Fruit fly (Drosophila melanogaster) whole organism, adult: ENCODE measurements around the gene CG31229.

Experiments used
- CG11617 ChIP-seq: fragments of 200-800 bp; sonication (Bioruptor generic); optimal IDR thresholded peaks from 2 replicates; lab custom pipeline; 2017; ENCODE audit warnings: mild to moderate bottlenecking, missing biosample characterization, missing genetic modification reagents, missing genetic modification characterization
- CG1620 ChIP-seq: fragments of 200-800 bp; sonication (Bioruptor generic); optimal IDR thresholded peaks from 2 replicates; lab custom pipeline; 2016; ENCODE audit warnings: missing biosample characterization, missing genetic modification characterization
- CG5204 ChIP-seq: fragments of 200-800 bp; sonication (Bioruptor generic); optimal IDR thresholded peaks from 2 replicates; lab custom pipeline; 2016; ENCODE audit warnings: missing biosample characterization, missing genetic modification characterization
- CG7045 ChIP-seq: fragments of 200-800 bp; sonication (Bioruptor generic); optimal IDR thresholded peaks from 2 replicates; lab custom pipeline; 2017; ENCODE audit warnings: missing biosample characterization, mild to moderate bottlenecking, missing genetic modification characterization
- CG7101 ChIP-seq: fragments of 200-800 bp; sonication (Bioruptor generic); optimal IDR thresholded peaks from 2 replicates; lab custom pipeline; 2018; ENCODE audit warnings: missing biosample characterization, mild to moderate bottlenecking, missing genetic modification characterization, moderate library complexity
- Crg-1 ChIP-seq: fragments of 200-800 bp; sonication (Bioruptor generic); optimal IDR thresholded peaks from 2 replicates; lab custom pipeline; 2016; ENCODE audit warnings: missing biosample characterization, missing genetic modification characterization
- Hr96 ChIP-seq: fragments of 200-800 bp; sonication (Bioruptor generic); optimal IDR thresholded peaks from 2 replicates; lab custom pipeline; 2016; ENCODE audit warnings: missing biosample characterization, missing genetic modification characterization
- Mnt ChIP-seq: fragments of 200-800 bp; sonication (Bioruptor generic); optimal IDR thresholded peaks from 2 replicates; lab custom pipeline; 2016; ENCODE audit warnings: missing biosample characterization, mild to moderate bottlenecking, missing genetic modification characterization
- bab1 ChIP-seq: fragments of 200-800 bp; sonication (Bioruptor generic); optimal IDR thresholded peaks from 3 replicates; lab custom pipeline; 2019; ENCODE audit warnings: missing biosample characterization, mild to moderate bottlenecking, missing genetic modification characterization, moderate library complexity
- cic ChIP-seq: fragments of 200-800 bp; sonication (Bioruptor generic); optimal IDR thresholded peaks from 2 replicates; lab custom pipeline; 2017; ENCODE audit warnings: missing biosample characterization, mild to moderate bottlenecking, missing genetic modification characterization, moderate library complexity
- kay ChIP-seq: fragments of 200-800 bp; sonication (Bioruptor generic); peaks from one replicate; lab custom pipeline; 2016; ENCODE audit warnings: missing biosample characterization, missing genetic modification characterization, borderline replicate concordance
- pad ChIP-seq: fragments of 200-800 bp; sonication (Bioruptor generic); optimal IDR thresholded peaks from 3 replicates; lab custom pipeline; 2017; ENCODE audit warnings: missing biosample characterization, missing genetic modification characterization, mild to moderate bottlenecking, moderate library complexity, missing genetic modification reagents
- tj ChIP-seq: fragments of 200-800 bp; sonication (Bioruptor generic); optimal IDR thresholded peaks from 3 replicates; lab custom pipeline; 2017; ENCODE audit warnings: missing biosample characterization, mild to moderate bottlenecking, missing genetic modification characterization, moderate library complexity
- toe ChIP-seq: fragments of 200-800 bp; sonication (Bioruptor generic); optimal IDR thresholded peaks from 2 replicates; lab custom pipeline; 2016; ENCODE audit warnings: missing biosample characterization, missing genetic modification characterization

DNA sequence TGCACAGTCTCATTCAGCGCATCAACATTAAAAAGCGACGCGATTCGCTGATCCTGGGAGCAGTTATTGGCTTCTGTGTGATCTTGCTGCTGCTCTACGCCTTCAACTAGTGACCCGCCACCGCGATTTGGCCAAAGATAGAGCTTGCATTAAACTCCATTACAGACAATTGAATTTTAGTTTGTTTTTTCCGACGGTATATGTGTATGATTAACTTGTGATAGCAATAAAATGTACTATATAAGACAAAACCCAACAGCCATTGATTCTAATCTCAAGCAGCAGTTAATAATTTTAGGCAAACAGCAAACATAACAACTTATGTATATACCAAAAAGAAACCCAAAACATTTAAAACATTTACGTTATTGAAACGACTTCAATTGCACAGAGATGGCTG, 2.6 kb upstream of the CG31229 start, which contains the start of gene CG31231:
- TF ChIP-seq CG7101 = no peak
- TF ChIP-seq pad (GFP tag; lab: Kevin White, UChicago) = no peak
- no peak for TF ChIP-seq cic (GFP tag; lab: Kevin White, UChicago)
- TF ChIP-seq CG5204 (GFP tag; lab: Kevin White, UChicago) = no peak
- TF ChIP-seq Crg-1 = no peak
- no peak for TF ChIP-seq CG7045 (GFP tag; lab: Kevin White, UChicago)
- no peak for TF ChIP-seq kay (GFP tag; lab: Kevin White, UChicago)
- TF ChIP-seq CG1620 (GFP tag; lab: Kevin White, UChicago) = no peak
- no peak for TF ChIP-seq toe
- no peak for TF ChIP-seq CG11617 (GFP tag; lab: Kevin White, UChicago)
- no peak for TF ChIP-seq Mnt (GFP tag; lab: Kevin White, UChicago)
- TF ChIP-seq bab1 = no peak
- no peak for TF ChIP-seq tj (GFP tag; lab: Kevin White, UChicago)
- no peak for TF ChIP-seq Hr96
